Fruit fly (Drosophila melanogaster) whole organism: Measurements from ENCODE around the gene pbl.

Experiments
- CG8478 ChIP-seq: fragments of >200 bp; optimal IDR thresholded peaks from 2 replicates; lab custom pipeline; 2018; ENCODE audit warnings: inconsistent platforms
- Dll ChIP-seq: fragments of >200 bp; optimal IDR thresholded peaks from 2 replicates; lab custom pipeline; 2017
- EcR ChIP-seq, 2 experiments: fragments of >200 bp; optimal IDR thresholded peaks; 2 replicates each; lab custom pipeline; 2017; ENCODE audit warnings: missing biosample characterization in 2 of 2, missing genetic modification characterization in 2 of 2, missing genetic modification reagents in 2 of 2
- pan ChIP-seq: fragments of >200 bp; optimal IDR thresholded peaks from 2 replicates; lab custom pipeline; 2017
- psq ChIP-seq: fragments of >200 bp; optimal IDR thresholded peaks from 2 replicates; lab custom pipeline; 2017
- usp ChIP-seq: fragments of >200 bp; optimal IDR thresholded peaks from 2 replicates; lab custom pipeline; 2017; ENCODE audit warnings: missing biosample characterization, missing genetic modification characterization, mixed read lengths

The pbl gene

dm6 chr3L:7889976-7890375 lies 21.8 kb downstream of the pbl start:
- TF ChIP-seq usp (no peak), pan (no peak)

- TF ChIP-seq pan (no peak), EcR (GFP tag; optimal IDR thresholded peaks at IDR 0.05; lab: Kevin White, UChicago) (no peak), Dll (lab: Kevin White, UChicago) (no peak), psq (lab: Kevin White, UChicago) (no peak), CG8478 (no peak)
These were observed 28.5 kb downstream of the pbl start for dm6 chr3L:7883298-7883697.

- TF ChIP-seq psq (lab: Kevin White, UChicago): no peak
- no peak for TF ChIP-seq CG8478
- no peak for TF ChIP-seq EcR (GFP tag; optimal IDR thresholded peaks at IDR 0.05; lab: Kevin White, UChicago)
- TF ChIP-seq usp: no peak
- TF ChIP-seq pan: no peak
- no peak for TF ChIP-seq Dll (lab: Kevin White, UChicago)
These were observed 29.6 kb downstream of the pbl start for dm6 chr3L:7882105-7882504.

- TF ChIP-seq usp: no peak
- TF ChIP-seq Dll (lab: Kevin White, UChicago): no peak
- TF ChIP-seq EcR (GFP tag; optimal IDR thresholded peaks at IDR 0.05; lab: Kevin White, UChicago): no peak
- no peak for TF ChIP-seq CG8478
- no peak for TF ChIP-seq psq (lab: Kevin White, UChicago)
- no peak for TF ChIP-seq pan
These were observed 30.6 kb downstream of the pbl start for dm6 chr3L:7881127-7881526.

- no peak for TF ChIP-seq CG8478
- no peak for TF ChIP-seq Dll (lab: Kevin White, UChicago)
- TF ChIP-seq psq (lab: Kevin White, UChicago): no peak
- TF ChIP-seq EcR (GFP tag; optimal IDR thresholded peaks at IDR 0.05; lab: Kevin White, UChicago): no peak
- no peak for TF ChIP-seq pan
- TF ChIP-seq usp: no peak
These were observed 32.1 kb downstream of the pbl start for dm6 chr3L:7879616-7880015.

- TF ChIP-seq pan (no peak), Dll (lab: Kevin White, UChicago) (no peak), usp (no peak), psq (lab: Kevin White, UChicago) (no peak), CG8478 (no peak), EcR (GFP tag; optimal IDR thresholded peaks at IDR 0.05; lab: Kevin White, UChicago) (no peak)
These were observed 34.3 kb downstream of the pbl start for dm6 chr3L:7877466-7877865.

dm6 chr3L:7876367-7876703 lies 35.4 kb downstream of the pbl start:
- no peak for TF ChIP-seq pan
- no peak for TF ChIP-seq usp
- TF ChIP-seq Dll (lab: Kevin White, UChicago): no peak
- TF ChIP-seq psq (lab: Kevin White, UChicago): no peak
- no peak for TF ChIP-seq EcR (GFP tag; optimal IDR thresholded peaks at IDR 0.05; lab: Kevin White, UChicago)
- TF ChIP-seq CG8478: no peak

dm6 chr3L:7875606-7876366 lies 36.0 kb downstream of the pbl start:
- no peak for TF ChIP-seq pan
- no peak for TF ChIP-seq EcR (GFP tag; optimal IDR thresholded peaks at IDR 0.05; lab: Kevin White, UChicago)
- no peak for TF ChIP-seq CG8478
- no peak for TF ChIP-seq usp
- no peak for TF ChIP-seq psq (lab: Kevin White, UChicago)
- TF ChIP-seq Dll (lab: Kevin White, UChicago): no peak

- TF ChIP-seq Dll (lab: Kevin White, UChicago) (no peak), CG8478 (no peak)
These were observed 37.2 kb downstream of the pbl start for dm6 chr3L:7874507-7874906.

- TF ChIP-seq usp (no peak), CG8478 (no peak), EcR (GFP tag; optimal IDR thresholded peaks at IDR 0.05; lab: Kevin White, UChicago) (no peak)
These were observed 41.4 kb downstream of the pbl start for dm6 chr3L:7870388-7870740.

dm6 chr3L:7869715-7870387 lies 41.9 kb downstream of the pbl start:
- TF ChIP-seq Dll (lab: Kevin White, UChicago) (peak; percentile 59), pan (no peak)

dm6 chr3L:7868581-7869236 lies 43.0 kb downstream of the pbl start, which contains the start of gene CG32365:
Gene CG32365, plus strand, starts transcription at chr3L:7869042.
- TF ChIP-seq CG8478: no peak
- no peak for TF ChIP-seq psq (lab: Kevin White, UChicago)
- TF ChIP-seq pan: no peak
- no peak for TF ChIP-seq Dll (lab: Kevin White, UChicago)
- TF ChIP-seq EcR (GFP tag; optimal IDR thresholded peaks at IDR 0.05; lab: Kevin White, UChicago): no peak
- TF ChIP-seq usp: no peak

dm6 chr3L:7867036-7867787 lies 44.5 kb downstream of the pbl start, which contains the start of gene Pdp1:
Gene Pdp1, minus strand, starts transcription at chr3L:7867369.
- TF ChIP-seq psq (lab: Kevin White, UChicago): no peak
- peak; percentile 22 for TF ChIP-seq Dll (lab: Kevin White, UChicago)
- TF ChIP-seq CG8478: peak; percentile 10
- no peak for TF ChIP-seq usp
